Fruit fly (Drosophila melanogaster) whole organism, embryonic: ENCODE data around the gene chic.

Source experiments
- Awh ChIP-seq: fragments of 200-800 bp; sonication (Bioruptor generic); IDR thresholded peaks from 2 replicates; pipeline ENCODE4, ENCODE4 v1.3.6; 2022; ENCODE audit warnings: missing biosample characterization, missing genetic modification characterization
- BEAF-32 ChIP-seq: fragments of 200-800 bp; sonication (Bioruptor generic); optimal IDR thresholded peaks from 3 replicates; lab custom pipeline; 2017; ENCODE audit warnings: missing biosample characterization, missing genetic modification characterization, mild to moderate bottlenecking, moderate library complexity, missing genetic modification reagents
- Bgb ChIP-seq: fragments of 200-800 bp; sonication (Bioruptor generic); IDR thresholded peaks from 2 replicates; pipeline ENCODE4 v1.3.6; 2022; ENCODE audit warnings: missing biosample characterization, missing genetic modification characterization; ENCODE audit not compliant: partially characterized antibody
- CG10147 ChIP-seq: fragments of 200-800 bp; sonication (Bioruptor generic); optimal IDR thresholded peaks from 2 replicates; lab custom pipeline; 2019; ENCODE audit warnings: missing biosample characterization, mild to moderate bottlenecking, missing genetic modification characterization, moderate library complexity
- CG10267 ChIP-seq: fragments of 200-800 bp; sonication (Bioruptor generic); optimal IDR thresholded peaks from 2 replicates; lab custom pipeline; 2018; ENCODE audit warnings: missing biosample characterization, mild to moderate bottlenecking, missing genetic modification characterization, moderate library complexity
- CG11093 ChIP-seq: fragments of 200-800 bp; sonication (Bioruptor generic); IDR thresholded peaks from 3 replicates; pipeline ENCODE4 v1.3.6; 2022; ENCODE audit warnings: missing biosample characterization, missing genetic modification characterization
- CG12744 ChIP-seq: fragments of 200-800 bp; sonication (Bioruptor generic); optimal IDR thresholded peaks from 2 replicates; lab custom pipeline; 2016; ENCODE audit warnings: missing biosample characterization, missing genetic modification characterization
- CG1602 ChIP-seq: fragments of 200-800 bp; sonication (Bioruptor generic); optimal IDR thresholded peaks from 3 replicates; lab custom pipeline; 2016; ENCODE audit warnings: missing biosample characterization, missing genetic modification characterization
- CG1603 ChIP-seq: fragments of 200-800 bp; sonication (Bioruptor generic); optimal IDR thresholded peaks from 2 replicates; lab custom pipeline; 2019; ENCODE audit warnings: missing biosample characterization, mild to moderate bottlenecking, missing genetic modification characterization, moderate library complexity
- CG16815 ChIP-seq: fragments of 200-800 bp; sonication (Bioruptor generic); optimal IDR thresholded peaks from 3 replicates; lab custom pipeline; 2017; ENCODE audit warnings: missing biosample characterization, mild to moderate bottlenecking, missing genetic modification characterization
- CG17186 ChIP-seq: fragments of 200-800 bp; sonication (Bioruptor generic); optimal IDR thresholded peaks from 3 replicates; lab custom pipeline; 2017; ENCODE audit warnings: missing biosample characterization, missing genetic modification reagents, missing genetic modification characterization
- CG2120 ChIP-seq: fragments of 200-800 bp; sonication (Bioruptor generic); optimal IDR thresholded peaks from 3 replicates; lab custom pipeline; 2016; ENCODE audit warnings: missing biosample characterization, missing genetic modification characterization
- CG2678 ChIP-seq: fragments of 200-800 bp; sonication (Bioruptor generic); optimal IDR thresholded peaks from 3 replicates; lab custom pipeline; 2019; ENCODE audit warnings: missing biosample characterization, mild to moderate bottlenecking, missing genetic modification characterization, moderate library complexity
- CG42726 ChIP-seq: fragments of 200-800 bp; sonication (Bioruptor generic); IDR thresholded peaks from 2 replicates; pipeline ENCODE4 v1.3.6; 2022; ENCODE audit warnings: missing biosample characterization, missing genetic modification characterization; ENCODE audit not compliant: partially characterized antibody
- CG4404 ChIP-seq: fragments of 200-800 bp; sonication (Bioruptor generic); IDR thresholded peaks from 2 replicates; pipeline ENCODE4 v1.3.6; 2022; ENCODE audit warnings: missing biosample characterization, missing genetic modification characterization
- CG4617 ChIP-seq: fragments of 200-800 bp; sonication (Bioruptor generic); optimal IDR thresholded peaks from 3 replicates; lab custom pipeline; 2016; ENCODE audit warnings: missing biosample characterization, missing genetic modification characterization, borderline replicate concordance
- CG6272 ChIP-seq: fragments of 200-800 bp; sonication (Bioruptor generic); IDR thresholded peaks from 2 replicates; pipeline ENCODE4 v1.3.6; 2022; ENCODE audit warnings: missing biosample characterization, missing genetic modification characterization
- CG6683 ChIP-seq: fragments of 200-800 bp; sonication (Bioruptor generic); optimal IDR thresholded peaks from 2 replicates; lab custom pipeline; 2017; ENCODE audit warnings: missing biosample characterization, mild to moderate bottlenecking, missing genetic modification characterization, missing genetic modification reagents
- CG7372 ChIP-seq: fragments of 200-800 bp; sonication (Bioruptor generic); IDR thresholded peaks from 2 replicates; pipeline ENCODE4 v1.3.6; 2022; ENCODE audit warnings: missing biosample characterization, missing genetic modification characterization
- CG7556 ChIP-seq: fragments of 200-800 bp; sonication (Bioruptor generic); optimal IDR thresholded peaks from 2 replicates; lab custom pipeline; 2017; ENCODE audit warnings: missing biosample characterization, mild to moderate bottlenecking, missing genetic modification characterization
- CG7928 ChIP-seq: fragments of 200-800 bp; sonication (Bioruptor generic); optimal IDR thresholded peaks from 2 replicates; lab custom pipeline; 2017; ENCODE audit warnings: missing biosample characterization, mild to moderate bottlenecking, missing genetic modification characterization
- CG9215 ChIP-seq: fragments of 200-800 bp; sonication (Bioruptor generic); IDR thresholded peaks from 2 replicates; pipeline ENCODE4 v1.3.6; 2022; ENCODE audit warnings: missing biosample characterization, missing genetic modification characterization
- CG9876 ChIP-seq: fragments of 200-800 bp; sonication (Bioruptor generic); optimal IDR thresholded peaks from 2 replicates; lab custom pipeline; 2016; ENCODE audit warnings: missing biosample characterization, missing genetic modification characterization
- Dll ChIP-seq: fragments of 200-800 bp; sonication (Bioruptor generic); IDR thresholded peaks from 4 replicates; pipeline ENCODE4 v1.3.6; 2022; ENCODE audit warnings: missing biosample characterization, missing genetic modification characterization; ENCODE audit not compliant: partially characterized antibody
- Eip74EF ChIP-seq, 2 experiments: fragments of 200-800 bp in 1 of 2; fragments of >200 bp in 1 of 2; sonication (Bioruptor generic) in 1 of 2; optimal IDR thresholded peaks; 2 replicates each; lab custom pipeline; 2017 to 2019; ENCODE audit warnings: missing biosample characterization in 2 of 2, missing genetic modification characterization in 2 of 2, mild to moderate bottlenecking in 1 of 2, moderate library complexity in 1 of 2
- Meics ChIP-seq: fragments of 200-800 bp; sonication (Bioruptor generic); optimal IDR thresholded peaks from 2 replicates; lab custom pipeline; 2017; ENCODE audit warnings: missing biosample characterization, mild to moderate bottlenecking, missing genetic modification characterization
- Mes4 ChIP-seq: fragments of 200-800 bp; sonication (Bioruptor generic); optimal IDR thresholded peaks from 2 replicates; lab custom pipeline; 2016; ENCODE audit warnings: missing biosample characterization, missing genetic modification characterization
- Oli ChIP-seq: fragments of 200-800 bp; sonication (Bioruptor generic); optimal IDR thresholded peaks from 2 replicates; lab custom pipeline; 2018; ENCODE audit warnings: missing biosample characterization, mild to moderate bottlenecking, missing genetic modification characterization, moderate library complexity
- Ravus ChIP-seq: fragments of 200-800 bp; sonication (Bioruptor generic); IDR thresholded peaks from 2 replicates; pipeline ENCODE4 v1.3.6; 2022; ENCODE audit warnings: missing biosample characterization, missing genetic modification characterization
- Sry-β ChIP-seq: fragments of 200-800 bp; sonication (Bioruptor generic); optimal IDR thresholded peaks from 2 replicates; lab custom pipeline; 2018; ENCODE audit warnings: missing biosample characterization, mild to moderate bottlenecking, missing genetic modification characterization, moderate library complexity
- amos ChIP-seq: fragments of 200-800 bp; sonication (Bioruptor generic); IDR thresholded peaks from 2 replicates; pipeline ENCODE4 v1.3.6; 2022; ENCODE audit warnings: missing biosample characterization, missing genetic modification characterization; ENCODE audit not compliant: partially characterized antibody
- az2 ChIP-seq: fragments of 200-800 bp; sonication (Bioruptor generic); optimal IDR thresholded peaks from 3 replicates; lab custom pipeline; 2016; ENCODE audit warnings: missing biosample characterization, missing genetic modification characterization
- bab2 ChIP-seq: fragments of 200-800 bp; sonication (Bioruptor generic); optimal IDR thresholded peaks from 2 replicates; lab custom pipeline; 2016; ENCODE audit warnings: missing biosample characterization, missing genetic modification characterization
- dimm ChIP-seq: fragments of 200-800 bp; sonication (Bioruptor generic); IDR thresholded peaks from 2 replicates; pipeline ENCODE4 v1.3.6; 2022; ENCODE audit warnings: missing biosample characterization, missing genetic modification characterization
- ems ChIP-seq: fragments of 200-800 bp; sonication (Bioruptor generic); optimal IDR thresholded peaks from 3 replicates; lab custom pipeline; 2016; ENCODE audit warnings: missing biosample characterization, missing genetic modification characterization
- en ChIP-seq: fragments of 200-800 bp; sonication (Bioruptor generic); optimal IDR thresholded peaks from 2 replicates; lab custom pipeline; 2016; ENCODE audit warnings: missing biosample characterization, missing genetic modification characterization
- hth ChIP-seq: fragments of >200 bp; optimal IDR thresholded peaks from 2 replicates; lab custom pipeline; 2017; ENCODE audit warnings: inconsistent platforms
- kay ChIP-seq: fragments of 200-800 bp; sonication (Bioruptor generic); optimal IDR thresholded peaks from 2 replicates; lab custom pipeline; 2016; ENCODE audit warnings: missing biosample characterization, missing genetic modification characterization
- mld ChIP-seq: fragments of 200-800 bp; sonication (Bioruptor generic); IDR thresholded peaks from 3 replicates; pipeline ENCODE4 v1.3.6; 2022; ENCODE audit warnings: missing biosample characterization, missing genetic modification characterization; ENCODE audit not compliant: partially characterized antibody
- nau ChIP-seq: fragments of 200-800 bp; sonication (Bioruptor generic); optimal IDR thresholded peaks from 3 replicates; lab custom pipeline; 2017; ENCODE audit warnings: missing biosample characterization, mild to moderate bottlenecking, missing genetic modification characterization, missing genetic modification reagents
- nmo ChIP-seq: fragments of 200-800 bp; sonication (Bioruptor generic); optimal IDR thresholded peaks from 2 replicates; lab custom pipeline; 2018; ENCODE audit warnings: missing biosample characterization, mild to moderate bottlenecking, missing genetic modification characterization, moderate library complexity
- pb ChIP-seq: fragments of 200-800 bp; sonication (Bioruptor generic); optimal IDR thresholded peaks from 3 replicates; lab custom pipeline; 2016; ENCODE audit warnings: missing biosample characterization, missing genetic modification characterization
- salm ChIP-seq: fragments of 200-800 bp; sonication (Bioruptor generic); optimal IDR thresholded peaks from 2 replicates; lab custom pipeline; 2018; ENCODE audit warnings: missing biosample characterization, mild to moderate bottlenecking, missing genetic modification characterization
- scrt ChIP-seq: fragments of 200-800 bp; sonication (Bioruptor generic); optimal IDR thresholded peaks from 2 replicates; lab custom pipeline; 2018; ENCODE audit warnings: missing biosample characterization, mild to moderate bottlenecking, missing genetic modification characterization, moderate library complexity
- shn ChIP-seq: fragments of 200-800 bp; sonication (Bioruptor generic); optimal IDR thresholded peaks from 3 replicates; lab custom pipeline; 2016; ENCODE audit warnings: missing biosample characterization, missing genetic modification characterization
- sisA ChIP-seq: fragments of 200-800 bp; sonication (Bioruptor generic); IDR thresholded peaks from 2 replicates; pipeline ENCODE4 v1.3.6; 2022; ENCODE audit warnings: missing biosample characterization, missing genetic modification characterization
- twi ChIP-seq: fragments of 200-800 bp; optimal IDR thresholded peaks from 2 replicates; lab custom pipeline; 2019; ENCODE audit warnings: missing biosample characterization, mild to moderate bottlenecking, missing genetic modification characterization, moderate library complexity
- zen ChIP-seq: fragments of 200-800 bp; sonication (Bioruptor generic); optimal IDR thresholded peaks from 3 replicates; lab custom pipeline; 2018; ENCODE audit warnings: missing biosample characterization, mild to moderate bottlenecking, missing genetic modification characterization, moderate library complexity

The chic gene

DNA sequence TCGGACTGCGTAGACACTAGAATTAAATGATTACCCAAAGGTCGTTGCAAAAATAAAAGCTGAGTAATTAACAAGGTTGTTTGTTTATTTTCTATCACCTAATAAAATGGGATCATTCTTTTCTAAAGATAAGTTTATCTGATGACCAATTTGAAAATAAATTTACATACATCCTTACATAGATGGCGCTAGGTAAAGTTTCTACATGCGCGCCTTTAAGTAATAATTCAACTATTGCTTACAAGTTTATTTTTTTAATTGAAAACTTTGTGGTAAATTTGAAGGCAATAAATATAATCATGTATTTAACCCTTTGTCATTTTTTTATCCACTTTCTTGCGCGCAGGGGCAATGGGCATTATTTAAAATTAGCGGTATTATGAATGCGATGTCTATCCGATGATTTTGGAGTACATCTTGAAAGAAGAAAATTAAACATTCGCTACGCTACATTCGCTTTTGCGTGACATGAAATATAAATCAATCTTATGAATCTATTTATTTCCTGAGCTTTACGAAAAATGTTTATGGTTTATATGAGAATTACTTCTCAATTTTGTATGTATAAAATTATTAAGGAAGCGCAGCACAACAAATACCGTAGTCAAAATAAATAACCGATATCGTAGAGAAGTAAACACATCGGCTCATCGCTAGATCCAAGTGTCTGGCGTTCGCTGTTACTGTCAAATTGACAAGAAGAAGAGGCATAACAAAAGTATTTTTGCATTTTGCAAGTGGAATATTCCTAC, 31.9 kb downstream of the chic start, which contains the start of gene CG9044 (continued):
- no peak for TF ChIP-seq Eip74EF (GFP tag; optimal IDR thresholded peaks at IDR 0.05; lab: Kevin White, UChicago)
- no peak for TF ChIP-seq Awh
- no peak for TF ChIP-seq twi
- no peak for TF ChIP-seq CG12744 (GFP tag; lab: Kevin White, UChicago)
- peak; percentile 75 for TF ChIP-seq CG4617 (GFP tag; lab: Kevin White, UChicago)
- TF ChIP-seq CG2120 (GFP tag; lab: Kevin White, UChicago) = peak; percentile 83
- peak; percentile 8 for TF ChIP-seq Sry-β
- peak; percentile 52 for TF ChIP-seq sisA
- TF ChIP-seq az2 (GFP tag; lab: Kevin White, UChicago) = peak; percentile 44
- TF ChIP-seq Mes4 (GFP tag; lab: Kevin White, UChicago) = no peak
- TF ChIP-seq nmo (GFP tag; lab: Kevin White, UChicago) = peak; percentile 82
- TF ChIP-seq nau (GFP tag; lab: Kevin White, UChicago) = no peak
- TF ChIP-seq CG11093 (GFP tag; lab: Robert Waterston, UW) = peak; percentile 24; the same call in 1 of the 3 replicates
- TF ChIP-seq CG10267 (tag; lab: Kevin White, UChicago) = peak; percentile 59
- no peak for TF ChIP-seq pb (GFP tag; lab: Kevin White, UChicago)
- TF ChIP-seq CG10147 (GFP tag; lab: Kevin White, UChicago) = no peak
- TF ChIP-seq CG1602 = peak; percentile 48
- TF ChIP-seq CG7372 (GFP tag; lab: Robert Waterston, UW) = 0 out of 2 replicates have a peak, but pooled peaks have one; percentile 11
- peak; percentile 97 for TF ChIP-seq Dll (GFP tag; lab: Robert Waterston, UW)
- TF ChIP-seq amos (GFP tag; lab: Robert Waterston, UW) = peak; percentile 89
- peak; percentile 44 for TF ChIP-seq CG17186 (GFP tag; lab: Kevin White, UChicago)
- TF ChIP-seq hth (lab: Kevin White, UChicago) = no peak
- peak; percentile 24 for TF ChIP-seq kay (GFP tag; lab: Kevin White, UChicago)
- TF ChIP-seq CG9215 (GFP tag; lab: Robert Waterston, UW) = peak; percentile 66
- no peak for TF ChIP-seq en (GFP tag; lab: Kevin White, UChicago)
- peak; percentile 97 for TF ChIP-seq BEAF-32 (GFP tag; lab: Kevin White, UChicago)
- TF ChIP-seq CG16815 = peak; percentile 21
- peak; percentile 89 for TF ChIP-seq Bgb
- TF ChIP-seq CG2678 (tag; lab: Kevin White, UChicago) = no peak
- TF ChIP-seq zen (tag; lab: Kevin White, UChicago) = peak; percentile 36
- TF ChIP-seq CG4404 (GFP tag; lab: Robert Waterston, UW) = peak; percentile 45; the same call in 1 of the 2 replicates
- peak; percentile 38 for TF ChIP-seq CG9876
- TF ChIP-seq CG7928 (GFP tag; lab: Kevin White, UChicago) = no peak
- TF ChIP-seq salm = no peak
- no peak for TF ChIP-seq Ravus
- peak; percentile 57 for TF ChIP-seq shn (GFP tag; lab: Kevin White, UChicago)
- TF ChIP-seq CG6272 (GFP tag; lab: Robert Waterston, UW) = no peak; the same call in none of the 2 replicates
- TF ChIP-seq CG1603 = no peak
- no peak for TF ChIP-seq CG6683
- TF ChIP-seq CG7556 (GFP tag; lab: Kevin White, UChicago) = no peak
- peak; percentile 77 for TF ChIP-seq CG42726
- peak; percentile 67 for TF ChIP-seq bab2
- TF ChIP-seq ems (GFP tag; lab: Kevin White, UChicago) = peak; percentile 30
- no peak for TF ChIP-seq Oli (tag; lab: Kevin White, UChicago)
- TF ChIP-seq dimm (GFP tag; lab: Robert Waterston, UW) = no peak
- TF ChIP-seq Meics (GFP tag; lab: Kevin White, UChicago) = no peak
- TF ChIP-seq mld (GFP tag; lab: Robert Waterston, UW) = peak; percentile 89
- no peak for TF ChIP-seq scrt (GFP tag; lab: Kevin White, UChicago)
